Worm (Caenorhabditis elegans) whole organism, L1 larva: ENCODE data around the gene C23H4.8.

Experiments
- F16B12.6 ChIP-seq: fragments of 150-350 bp; optimal IDR thresholded peaks from 2 replicates; lab custom pipeline; 2014; ENCODE audit warnings: missing biosample characterization, missing genetic modification characterization
- Y116A8C.19 ChIP-seq: sonication (generic microtip); optimal IDR thresholded peaks from 2 replicates; lab custom pipeline; 2016; ENCODE audit warnings: missing compliant biosample characterization, missing genetic modification characterization, borderline replicate concordance
- aha-1 ChIP-seq: fragments of 150-350 bp; optimal IDR thresholded peaks from 2 replicates; lab custom pipeline; 2014; ENCODE audit warnings: missing biosample characterization, missing genetic modification characterization
- aly-2 ChIP-seq: fragments of 150-350 bp; optimal IDR thresholded peaks from 2 replicates; lab custom pipeline; 2014; ENCODE audit warnings: missing biosample characterization, missing genetic modification characterization
- ama-1 ChIP-seq: fragments of 150-350 bp; optimal IDR thresholded peaks from 2 replicates; lab custom pipeline; 2014
- blmp-1 ChIP-seq: fragments of 150-350 bp; optimal IDR thresholded peaks from 2 replicates; lab custom pipeline; 2014; ENCODE audit warnings: missing biosample characterization, missing genetic modification characterization
- ceh-8 ChIP-seq: fragments of 200-800 bp; sonication (Bioruptor generic); optimal IDR thresholded peaks from 2 replicates; lab custom pipeline; 2018; ENCODE audit warnings: mild to moderate bottlenecking, missing genetic modification characterization, moderate library complexity, missing compliant biosample characterization
- ceh-82 ChIP-seq, 3 experiments: fragments of 150-350 bp in 1 of 3; sonication (generic microtip) in 2 of 3; optimal IDR thresholded peaks; 2 replicates each; lab custom pipeline; 2014 to 2017; ENCODE audit warnings: missing biosample characterization in 3 of 3, missing genetic modification characterization in 3 of 3
- ceh-88 ChIP-seq: fragments of 200-800 bp; sonication (Bioruptor generic); IDR thresholded peaks from 2 replicates; pipeline ENCODE4 v1.3.6; 2022; ENCODE audit warnings: missing genetic modification characterization, missing compliant biosample characterization
- ceh-90 ChIP-seq: sonication (generic microtip); optimal IDR thresholded peaks from 2 replicates; lab custom pipeline; 2016; ENCODE audit warnings: missing genetic modification characterization, missing compliant biosample characterization
- ces-1 ChIP-seq: fragments of 150-350 bp; optimal IDR thresholded peaks from 2 replicates; lab custom pipeline; 2014; ENCODE audit warnings: missing biosample characterization, missing genetic modification reagents, missing genetic modification characterization
- efl-1 ChIP-seq, 4 experiments: fragments of 150-350 bp; optimal IDR thresholded peaks in 3 of 4; peaks in 1 of 4; 1 replicate in 1 of 4; 2 replicates in 3 of 4; lab custom pipeline; 2014; ENCODE audit warnings: missing biosample characterization in 2 of 4, missing genetic modification characterization in 2 of 4, missing genetic modification reagents in 2 of 4
- egl-27 ChIP-seq, 2 experiments: fragments of 150-350 bp in 1 of 2; sonication (generic microtip); optimal IDR thresholded peaks; 3 replicates each; lab custom pipeline; 2017 to 2018; ENCODE audit warnings: missing biosample characterization in 2 of 2, missing genetic modification characterization in 2 of 2, missing genetic modification reagents in 2 of 2
- elt-2 ChIP-seq: sonication (generic microtip); optimal IDR thresholded peaks from 2 replicates; lab custom pipeline; 2016; ENCODE audit warnings: missing genetic modification characterization, mild to moderate bottlenecking, inconsistent platforms, missing compliant biosample characterization, missing genetic modification reagents
- elt-3 ChIP-seq, 6 experiments: fragments of 150-350 bp in 1 of 6; sonication (generic microtip); optimal IDR thresholded peaks; 2 replicates each; lab custom pipeline; 2017 to 2018; ENCODE audit warnings: missing biosample characterization in 6 of 6, missing genetic modification characterization in 6 of 6, inconsistent platforms in 1 of 6
- ets-5 ChIP-seq: fragments of 200-800 bp; sonication (Bioruptor generic); IDR thresholded peaks from 2 replicates; pipeline ENCODE4 v1.3.6; 2022; ENCODE audit warnings: missing genetic modification characterization, missing compliant biosample characterization
- fkh-10 ChIP-seq: sonication (generic microtip); optimal IDR thresholded peaks from 2 replicates; lab custom pipeline; 2017; ENCODE audit warnings: missing biosample characterization, missing genetic modification reagents, missing genetic modification characterization
- fkh-4 ChIP-seq: sonication (generic microtip); optimal IDR thresholded peaks from 2 replicates; lab custom pipeline; 2016; ENCODE audit warnings: missing compliant biosample characterization, missing genetic modification characterization, borderline replicate concordance
- fkh-8 ChIP-seq: sonication (generic microtip); optimal IDR thresholded peaks from 2 replicates; lab custom pipeline; 2016; ENCODE audit warnings: mild to moderate bottlenecking, missing genetic modification characterization, missing compliant biosample characterization
- fos-1 ChIP-seq: fragments of 150-350 bp; optimal IDR thresholded peaks from 2 replicates; lab custom pipeline; 2014; ENCODE audit warnings: missing biosample characterization, missing genetic modification characterization
- hlh-17 ChIP-seq: fragments of 200-800 bp; sonication (Bioruptor generic); optimal IDR thresholded peaks from 2 replicates; lab custom pipeline; 2018; ENCODE audit warnings: missing genetic modification characterization, mild to moderate bottlenecking, missing compliant biosample characterization, moderate library complexity, borderline replicate concordance
- hpl-2 ChIP-seq: fragments of 150-350 bp; optimal IDR thresholded peaks from 2 replicates; lab custom pipeline; 2014; ENCODE audit warnings: missing biosample characterization, missing genetic modification reagents, missing genetic modification characterization
- isw-1 ChIP-seq: fragments of 200-800 bp; sonication (Bioruptor generic); IDR thresholded peaks from 2 replicates; pipeline ENCODE4 v1.3.6; 2022; ENCODE audit warnings: missing genetic modification characterization, missing compliant biosample characterization
- lin-13 ChIP-seq: fragments of 150-350 bp; optimal IDR thresholded peaks from 2 replicates; lab custom pipeline; 2014; ENCODE audit warnings: missing biosample characterization, missing genetic modification reagents, missing genetic modification characterization
- lin-15B ChIP-seq: fragments of 150-350 bp; sonication (generic microtip); optimal IDR thresholded peaks from 3 replicates; lab custom pipeline; 2014; ENCODE audit warnings: missing biosample characterization, missing genetic modification characterization
- lin-35 ChIP-seq, 2 experiments: fragments of 150-350 bp; optimal IDR thresholded peaks; 2 replicates each; lab custom pipeline; 2014; ENCODE audit warnings: missing biosample characterization in 2 of 2, missing genetic modification characterization in 2 of 2, missing genetic modification reagents in 2 of 2
- lir-3 ChIP-seq: sonication (generic microtip); optimal IDR thresholded peaks from 2 replicates; lab custom pipeline; 2016; ENCODE audit warnings: mild to moderate bottlenecking, missing genetic modification characterization, moderate library complexity, missing compliant biosample characterization; ENCODE audit not compliant: poor library complexity
- lsy-2 ChIP-seq, 2 experiments: fragments of 150-350 bp; optimal IDR thresholded peaks; 2 replicates each; lab custom pipeline; 2014; ENCODE audit warnings: missing biosample characterization in 2 of 2, missing genetic modification characterization in 2 of 2
- mdl-1 ChIP-seq, 2 experiments: fragments of 150-350 bp; optimal IDR thresholded peaks; 2 replicates each; lab custom pipeline; 2014 to 2017; ENCODE audit warnings: missing biosample characterization in 2 of 2, missing genetic modification characterization in 2 of 2, inconsistent platforms in 1 of 2
- mef-2 ChIP-seq: fragments of 150-350 bp; optimal IDR thresholded peaks from 2 replicates; lab custom pipeline; 2014; ENCODE audit warnings: missing biosample characterization, missing genetic modification characterization
- nhr-19 ChIP-seq: fragments of 200-800 bp; sonication (Bioruptor generic); conservative IDR thresholded peaks from 2 replicates; pipeline ENCODE4 v1.3.6; 2022; ENCODE audit warnings: missing genetic modification characterization, missing compliant biosample characterization
- nhr-20 ChIP-seq: sonication (generic microtip); optimal IDR thresholded peaks from 2 replicates; lab custom pipeline; 2016; ENCODE audit warnings: mild to moderate bottlenecking, missing genetic modification characterization, missing compliant biosample characterization
- nhr-237 ChIP-seq: fragments of 150-350 bp; optimal IDR thresholded peaks from 2 replicates; lab custom pipeline; 2014; ENCODE audit warnings: missing biosample characterization, missing genetic modification characterization
- nhr-47 ChIP-seq: sonication (generic microtip); optimal IDR thresholded peaks from 2 replicates; lab custom pipeline; 2016; ENCODE audit warnings: mild to moderate bottlenecking, missing genetic modification characterization, moderate library complexity, missing compliant biosample characterization
- nhr-71 ChIP-seq: sonication (generic microtip); optimal IDR thresholded peaks from 2 replicates; lab custom pipeline; 2016; ENCODE audit warnings: mild to moderate bottlenecking, missing genetic modification characterization, moderate library complexity, missing compliant biosample characterization
- nhr-90 ChIP-seq: sonication (generic microtip); optimal IDR thresholded peaks from 2 replicates; lab custom pipeline; 2016; ENCODE audit warnings: mild to moderate bottlenecking, missing genetic modification characterization, missing compliant biosample characterization; ENCODE audit not compliant: poor library complexity
- pag-3 ChIP-seq: sonication (generic microtip); optimal IDR thresholded peaks from 2 replicates; lab custom pipeline; 2017; ENCODE audit warnings: missing genetic modification characterization, mild to moderate bottlenecking, missing compliant biosample characterization, antibody characterized with exemption, borderline replicate concordance; ENCODE audit not compliant: insufficient read depth
- pax-3 ChIP-seq: fragments of 200-800 bp; sonication (Bioruptor generic); optimal IDR thresholded peaks from 2 replicates; lab custom pipeline; 2018; ENCODE audit warnings: mild to moderate bottlenecking, missing genetic modification characterization, moderate library complexity, missing compliant biosample characterization
- pqm-1 ChIP-seq: sonication (generic microtip); optimal IDR thresholded peaks from 3 replicates; lab custom pipeline; 2017; ENCODE audit warnings: missing biosample characterization, missing genetic modification characterization
- skn-1 ChIP-seq: fragments of 150-350 bp; optimal IDR thresholded peaks from 2 replicates; lab custom pipeline; 2014; ENCODE audit warnings: missing biosample characterization, missing genetic modification characterization
- sox-4 ChIP-seq: sonication (generic microtip); optimal IDR thresholded peaks from 2 replicates; lab custom pipeline; 2016; ENCODE audit warnings: missing genetic modification characterization, missing compliant biosample characterization
- sptf-1 ChIP-seq: fragments of 150-350 bp; optimal IDR thresholded peaks from 2 replicates; lab custom pipeline; 2014; ENCODE audit warnings: missing biosample characterization, missing genetic modification characterization
- tbx-2 ChIP-seq: sonication (generic microtip); optimal IDR thresholded peaks from 2 replicates; lab custom pipeline; 2016; ENCODE audit warnings: missing genetic modification characterization, missing compliant biosample characterization
- tlp-1 ChIP-seq: fragments of 150-350 bp; optimal IDR thresholded peaks from 2 replicates; lab custom pipeline; 2014; ENCODE audit warnings: missing biosample characterization, missing genetic modification characterization
- unc-130 ChIP-seq: fragments of 150-350 bp; optimal IDR thresholded peaks from 2 replicates; lab custom pipeline; 2017; ENCODE audit warnings: missing biosample characterization, missing genetic modification characterization, inconsistent platforms
- unc-30 ChIP-seq: sonication (generic microtip); optimal IDR thresholded peaks from 2 replicates; lab custom pipeline; 2017; ENCODE audit warnings: missing biosample characterization, missing genetic modification characterization
- unc-86 ChIP-seq: sonication (generic microtip); optimal IDR thresholded peaks from 2 replicates; lab custom pipeline; 2016; ENCODE audit warnings: missing genetic modification characterization, missing compliant biosample characterization
- vab-15 ChIP-seq: sonication (generic microtip); optimal IDR thresholded peaks from 2 replicates; lab custom pipeline; 2017; ENCODE audit warnings: missing genotype, mild to moderate bottlenecking, missing genetic modification characterization, missing compliant biosample characterization
- xbp-1 ChIP-seq: sonication (generic microtip); optimal IDR thresholded peaks from 2 replicates; lab custom pipeline; 2016; ENCODE audit warnings: missing genetic modification characterization, missing compliant biosample characterization
- zag-1 ChIP-seq: fragments of 150-350 bp; optimal IDR thresholded peaks from 2 replicates; lab custom pipeline; 2014; ENCODE audit warnings: missing biosample characterization, missing genetic modification characterization
- zip-4 ChIP-seq: fragments of 200-800 bp; sonication (Bioruptor generic); optimal IDR thresholded peaks from 2 replicates; lab custom pipeline; 2018; ENCODE audit warnings: mild to moderate bottlenecking, missing genetic modification characterization, moderate library complexity, missing compliant biosample characterization
- ztf-11 ChIP-seq, 2 experiments: sonication (generic microtip); optimal IDR thresholded peaks; 2 replicates each; lab custom pipeline; 2016 to 2017; ENCODE audit warnings: missing genetic modification characterization in 2 of 2, missing biosample characterization in 1 of 2, missing compliant biosample characterization in 1 of 2
- ztf-4 ChIP-seq: fragments of 150-350 bp; optimal IDR thresholded peaks from 2 replicates; lab custom pipeline; 2014; ENCODE audit warnings: missing biosample characterization, missing genetic modification characterization

The C23H4.8 gene

ce11 chrX:12176394-12176793 is 40.6 kb upstream of the C23H4.8 start:
- TF ChIP-seq xbp-1 (tag; lab: Kevin White, UChicago) (no peak), elt-2 (tag; lab: Kevin White, UChicago) (no peak), nhr-237 (tag; lab: Kevin White, UChicago) (no peak), nhr-20 (tag; lab: Kevin White, UChicago) (peak; percentile 61), unc-130 (tag; lab: Kevin White, UChicago) (no peak), skn-1 (peak; percentile 68), lir-3 (tag; lab: Kevin White, UChicago) (no peak), F16B12.6 (no peak), ceh-88 (GFP tag; lab: Robert Waterston, UW) (no peak), fkh-8 (no peak), sptf-1 (tag; lab: Kevin White, UChicago) (no peak), unc-86 (tag; lab: Kevin White, UChicago) (no peak), elt-3 (tag; optimal IDR thresholded peaks at IDR 0.05; lab: Kevin White, UChicago) (peak in 1 of 6 experiments; percentile 15), mef-2 (tag; lab: Kevin White, UChicago) (no peak), mdl-1 (tag; optimal IDR thresholded peaks at IDR 0.05; lab: Kevin White, UChicago) (peak in 1 of 2 experiments; percentile 24), zip-4 (GFP tag; lab: Kevin White, UChicago) (no peak), unc-30 (tag; lab: Kevin White, UChicago) (no peak), egl-27 (tag; optimal IDR thresholded peaks at IDR 0.05; lab: Kevin White, UChicago) (no peak), efl-1 (optimal IDR thresholded peaks at IDR 0.05; lab: Kevin White, UChicago) (no peak), efl-1 (GFP tag; optimal IDR thresholded peaks at IDR 0.05 in 1 of 2; lab: Kevin White, UChicago) (no peak), fos-1 (no peak), pqm-1 (no peak), lin-13 (peak; percentile 13), ceh-82 (tag; optimal IDR thresholded peaks at IDR 0.05; lab: Kevin White, UChicago) (no peak), tlp-1 (tag; lab: Kevin White, UChicago) (no peak), blmp-1 (tag; lab: Kevin White, UChicago) (peak; percentile 99), ama-1 (no peak), nhr-19 (GFP tag; lab: Robert Waterston, UW) (no peak), nhr-71 (peak; percentile 61), lin-15B (tag; lab: Kevin White, UChicago) (no peak), vab-15 (tag; lab: Kevin White, UChicago) (no peak), ztf-4 (peak; percentile 50), ceh-90 (tag; lab: Kevin White, UChicago) (no peak), ceh-8 (no peak), pax-3 (tag; lab: Kevin White, UChicago) (no peak), aly-2 (tag; lab: Kevin White, UChicago) (no peak), hlh-17 (GFP tag; lab: Kevin White, UChicago) (no peak), Y116A8C.19 (tag; lab: Kevin White, UChicago) (no peak), lin-35 (GFP tag; optimal IDR thresholded peaks at IDR 0.05; lab: Kevin White, UChicago) (peak in 1 of 2 experiments; percentile 1), hpl-2 (GFP tag; lab: Kevin White, UChicago) (no peak), ztf-11 (tag; optimal IDR thresholded peaks at IDR 0.05; lab: Kevin White, UChicago) (no peak), aha-1 (tag; lab: Kevin White, UChicago) (no peak), fkh-4 (tag; lab: Kevin White, UChicago) (no peak), tbx-2 (no peak), lsy-2 (tag; optimal IDR thresholded peaks at IDR 0.05; lab: Kevin White, UChicago) (peak in 1 of 2 experiments; percentile 54), nhr-90 (tag; lab: Kevin White, UChicago) (peak; percentile 50), fkh-10 (GFP tag; lab: Kevin White, UChicago) (no peak), isw-1 (no peak), sox-4 (tag; lab: Kevin White, UChicago) (no peak), zag-1 (tag; lab: Kevin White, UChicago) (no peak), pag-3 (tag; lab: Kevin White, UChicago) (no peak), nhr-47 (tag; lab: Kevin White, UChicago) (peak; percentile 2), ets-5 (GFP tag; lab: Robert Waterston, UW) (no peak), ces-1 (GFP tag; lab: Kevin White, UChicago) (no peak)
